Worm (Caenorhabditis elegans) whole organism, early embryonic: Measurements from ENCODE around the gene hlh-4.
A peak's percentile ranks its signal among the peaks of the same experiment; 100 is the strongest.

Experiments
- B0310.2 ChIP-seq: sonication (generic microtip); optimal IDR thresholded peaks from 2 replicates; lab custom pipeline; 2016; ENCODE audit warnings: mild to moderate bottlenecking, missing genetic modification characterization, missing compliant biosample characterization
- F13C5.2 ChIP-seq: sonication (generic microtip); optimal IDR thresholded peaks from 2 replicates; lab custom pipeline; 2017; ENCODE audit warnings: mild to moderate bottlenecking, missing genetic modification characterization, inconsistent platforms, missing compliant biosample characterization
- aly-1 ChIP-seq: sonication (generic microtip); optimal IDR thresholded peaks from 2 replicates; lab custom pipeline; 2016; ENCODE audit warnings: missing genetic modification characterization, missing compliant biosample characterization
- ama-1 ChIP-seq: fragments of 150-350 bp; optimal IDR thresholded peaks from 2 replicates; lab custom pipeline; 2014
- ceh-13 ChIP-seq: fragments of 200-800 bp; sonication (Bioruptor generic); optimal IDR thresholded peaks from 2 replicates; lab custom pipeline; 2018; ENCODE audit warnings: mild to moderate bottlenecking, missing genetic modification characterization, missing compliant biosample characterization
- ceh-36 ChIP-seq: sonication (generic microtip); optimal IDR thresholded peaks from 2 replicates; lab custom pipeline; 2016; ENCODE audit warnings: missing genetic modification characterization, inconsistent platforms, missing compliant biosample characterization
- ets-7 ChIP-seq: sonication (generic microtip); optimal IDR thresholded peaks from 2 replicates; lab custom pipeline; 2016; ENCODE audit warnings: missing genotype, missing genetic modification characterization, missing compliant biosample characterization
- flt-1 ChIP-seq: fragments of 200-800 bp; sonication (Bioruptor generic); IDR thresholded peaks from 2 replicates; pipeline ENCODE4 v1.3.6; 2022; ENCODE audit warnings: missing genetic modification characterization, missing compliant biosample characterization
- hmbx-1 ChIP-seq: sonication (generic microtip); optimal IDR thresholded peaks from 2 replicates; lab custom pipeline; 2016; ENCODE audit warnings: mild to moderate bottlenecking, missing genetic modification characterization, missing compliant biosample characterization
- hmg-4 ChIP-seq: fragments of 200-800 bp; sonication (Bioruptor generic); optimal IDR thresholded peaks from 2 replicates; lab custom pipeline; 2018; ENCODE audit warnings: mild to moderate bottlenecking, missing genetic modification characterization, missing compliant biosample characterization
- hnd-1 ChIP-seq: sonication (generic microtip); optimal IDR thresholded peaks from 2 replicates; lab custom pipeline; 2016; ENCODE audit warnings: missing genetic modification characterization, missing compliant biosample characterization
- pes-1 ChIP-seq: fragments of 200-800 bp; sonication (Bioruptor generic); IDR thresholded peaks from 2 replicates; pipeline ENCODE4 v1.3.6; 2022; ENCODE audit warnings: missing genetic modification reagents, missing genetic modification characterization, missing compliant biosample characterization
- scrt-1 ChIP-seq: fragments of 200-800 bp; sonication (Bioruptor generic); IDR thresholded peaks from 2 replicates; pipeline ENCODE4 v1.3.6; 2022; ENCODE audit warnings: missing genetic modification characterization, missing compliant biosample characterization
- sea-1 ChIP-seq: fragments of 200-800 bp; sonication (Bioruptor generic); conservative IDR thresholded peaks from 2 replicates; pipeline ENCODE4 v1.3.6; 2022; ENCODE audit warnings: missing genetic modification characterization, missing compliant biosample characterization
- tbx-11 ChIP-seq: fragments of 200-800 bp; sonication (Bioruptor generic); IDR thresholded peaks from 2 replicates; pipeline ENCODE4 v1.3.6; 2022; ENCODE audit warnings: missing genetic modification characterization, missing compliant biosample characterization
- tbx-37 ChIP-seq: fragments of 200-800 bp; sonication (Bioruptor generic); conservative IDR thresholded peaks from 2 replicates; pipeline ENCODE4 v1.3.6; 2022; ENCODE audit warnings: missing genetic modification reagents, missing genetic modification characterization, missing compliant biosample characterization
- tra-4 ChIP-seq: sonication (generic microtip); optimal IDR thresholded peaks from 2 replicates; lab custom pipeline; 2017; ENCODE audit warnings: missing genetic modification characterization, missing compliant biosample characterization

hlh-4 gene

DNA sequence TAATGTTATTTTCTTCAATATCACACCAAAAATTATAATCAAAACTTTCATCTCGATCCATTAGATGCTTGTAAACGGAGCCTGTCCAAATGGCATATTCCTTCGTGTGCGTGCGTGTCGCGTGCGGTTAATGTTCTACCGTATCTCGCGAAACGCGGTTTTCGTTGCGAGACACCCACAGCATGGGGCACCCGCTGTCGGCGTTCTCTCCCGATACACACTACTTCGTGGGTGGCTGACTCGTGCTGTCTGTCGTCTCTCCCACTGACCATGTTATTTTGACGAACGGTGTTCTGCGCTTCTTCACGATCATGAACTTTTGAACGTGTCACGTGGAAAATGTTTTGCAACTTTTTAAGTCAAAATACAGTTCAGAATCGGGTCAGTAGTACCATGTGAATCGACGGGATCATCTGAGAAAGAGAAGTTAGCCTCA lies 26.6 kb upstream of the hlh-4 start:
- TF ChIP-seq aly-1 (tag; lab: Kevin White, UChicago), result peak; percentile 40
- TF ChIP-seq scrt-1 (GFP tag; lab: Robert Waterston, UW), result peak; percentile 81
- peak; percentile 98 for TF ChIP-seq ama-1 (lab: Kevin White, UChicago)
- TF ChIP-seq hnd-1 (tag; lab: Kevin White, UChicago), result peak; percentile 26
- TF ChIP-seq tbx-11 (GFP tag; lab: Robert Waterston, UW), result peak; percentile 83
- peak; percentile 54 for TF ChIP-seq ceh-13 (GFP tag; lab: Kevin White, UChicago)
- TF ChIP-seq B0310.2 (tag; lab: Kevin White, UChicago), result peak; percentile 91
- peak; percentile 82 for TF ChIP-seq pes-1 (GFP tag; lab: Robert Waterston, UW)
- peak; percentile 96 for TF ChIP-seq F13C5.2 (tag; lab: Kevin White, UChicago)
- peak; percentile 89 for TF ChIP-seq flt-1 (GFP tag; lab: Robert Waterston, UW)
- TF ChIP-seq hmbx-1, result peak; percentile 81
- peak; percentile 96 for TF ChIP-seq sea-1
- peak; percentile 89 for TF ChIP-seq hmg-4
- TF ChIP-seq tra-4 (tag; lab: Kevin White, UChicago), result peak; percentile 97
- peak; percentile 87 for TF ChIP-seq ceh-36 (tag; lab: Kevin White, UChicago)
- TF ChIP-seq ets-7 (tag; lab: Kevin White, UChicago), result no peak
- peak; percentile 80; the same call in 1 of the 2 replicates for TF ChIP-seq tbx-37 (GFP tag; lab: Robert Waterston, UW)

DNA sequence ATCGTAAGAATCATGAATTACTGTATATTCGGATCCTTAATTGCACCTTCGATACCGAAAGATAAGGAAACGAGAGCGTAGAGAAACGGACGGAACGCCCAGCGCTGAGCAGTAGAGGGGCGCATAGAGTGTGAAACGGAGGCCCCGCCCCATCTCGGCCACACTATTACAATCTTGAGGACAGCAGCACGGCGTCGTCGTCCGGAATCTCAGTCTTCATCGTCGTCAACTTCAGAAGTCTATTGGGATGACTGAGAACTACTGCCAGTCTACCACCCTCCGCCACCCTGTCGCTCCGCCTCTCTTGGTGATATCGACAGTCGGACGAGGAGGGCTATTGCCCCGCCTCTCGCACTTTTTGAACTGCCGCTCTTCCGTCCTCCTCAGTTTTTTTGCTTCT lies 25.9 kb upstream of the hlh-4 start:
- 0 out of 2 replicates have a peak, but pooled peaks have one; percentile 36 for TF ChIP-seq sea-1
- TF ChIP-seq hmg-4, result no peak

DNA sequence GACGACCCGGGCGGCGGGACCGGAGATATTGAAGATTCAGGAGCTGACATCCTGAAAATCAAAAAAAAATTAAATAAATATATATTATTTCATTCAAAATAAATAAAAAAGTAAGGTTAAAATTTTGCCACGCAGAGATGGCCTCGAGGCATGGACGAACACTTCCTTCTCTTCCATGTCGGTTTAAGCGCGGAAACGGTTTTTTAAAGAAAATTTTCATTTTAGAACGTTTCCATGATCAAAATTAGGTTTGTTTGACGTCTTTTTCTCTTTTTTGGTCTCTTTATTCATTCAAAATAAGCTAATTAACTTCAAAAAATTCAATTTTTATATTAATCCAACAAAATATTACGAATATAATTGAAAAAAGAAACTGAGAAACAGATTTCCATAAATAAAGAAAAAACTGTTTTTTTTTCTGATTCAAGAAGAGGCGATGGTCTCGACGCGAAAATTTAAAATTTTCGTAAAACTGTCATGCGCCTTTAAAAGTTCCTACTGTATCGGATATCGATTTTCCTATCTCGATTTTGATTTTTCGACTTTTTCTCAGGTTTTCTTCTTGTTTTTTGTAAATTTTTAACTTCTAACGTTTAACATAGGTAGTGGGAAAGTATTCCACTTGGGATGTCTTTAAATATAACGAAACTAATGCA lies 23.4 kb upstream of the hlh-4 start, which contains the start of gene gcc-2:
Gene gcc-2, minus strand, starts transcription at position 51 of the 656 bp plus-strand sequence.
- TF ChIP-seq tra-4 (tag; lab: Kevin White, UChicago) (no peak), pes-1 (GFP tag; lab: Robert Waterston, UW) (no peak), tbx-37 (GFP tag; lab: Robert Waterston, UW) (no peak), flt-1 (GFP tag; lab: Robert Waterston, UW) (no peak), hmg-4 (no peak), aly-1 (tag; lab: Kevin White, UChicago) (no peak), ets-7 (tag; lab: Kevin White, UChicago) (no peak), hnd-1 (tag; lab: Kevin White, UChicago) (no peak), B0310.2 (tag; lab: Kevin White, UChicago) (no peak), scrt-1 (GFP tag; lab: Robert Waterston, UW) (no peak), ama-1 (lab: Kevin White, UChicago) (no peak), F13C5.2 (tag; lab: Kevin White, UChicago) (no peak), tbx-11 (GFP tag; lab: Robert Waterston, UW) (no peak), hmbx-1 (no peak), sea-1 (no peak), ceh-36 (tag; lab: Kevin White, UChicago) (no peak), ceh-13 (GFP tag; lab: Kevin White, UChicago) (no peak)

DNA sequence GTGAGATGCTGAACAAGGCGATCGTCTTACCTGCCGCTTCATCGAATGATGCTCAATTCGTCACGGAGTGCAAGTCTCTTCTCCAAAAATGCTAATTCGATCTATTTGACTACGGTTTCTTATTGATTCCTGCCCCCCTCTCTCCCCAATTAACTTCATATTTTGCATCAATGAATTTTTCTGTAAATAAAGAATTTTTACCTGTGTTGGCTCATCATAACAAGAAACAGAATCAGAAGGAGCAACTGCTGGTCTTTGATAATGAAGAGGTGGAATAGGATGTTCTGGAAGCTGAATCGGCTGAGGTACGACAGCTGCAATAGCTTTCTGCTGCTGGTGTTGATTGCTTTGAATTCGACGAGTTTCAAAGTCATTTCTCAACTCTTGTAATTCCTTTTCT lies 21.3 kb upstream of the hlh-4 start:
- no peak for TF ChIP-seq tbx-11 (GFP tag; lab: Robert Waterston, UW)
- no peak for TF ChIP-seq scrt-1 (GFP tag; lab: Robert Waterston, UW)

DNA sequence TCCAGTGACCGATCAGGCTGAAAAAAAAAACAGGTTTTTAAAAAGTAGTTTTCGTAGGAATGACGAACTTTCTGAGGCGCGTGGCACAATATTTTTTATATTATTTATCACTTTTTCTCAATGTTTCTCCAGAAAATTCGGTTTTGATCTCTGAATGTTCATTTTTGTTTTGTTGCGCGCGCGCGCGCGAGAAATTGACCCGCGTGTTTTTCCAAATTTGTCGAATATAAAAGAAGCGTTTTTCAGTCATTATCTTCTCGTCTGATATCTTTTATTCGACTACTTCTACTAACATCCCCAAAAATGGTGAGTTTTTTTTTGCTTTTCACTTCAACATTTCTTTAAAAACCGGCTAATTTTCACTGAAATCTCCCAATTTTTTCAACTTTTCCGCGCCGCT lies 20.0 kb upstream of the hlh-4 start, which contains the start of gene rmd-1:
Gene rmd-1, plus strand, starts transcription at position 247 of the 400 bp plus-strand sequence.
- TF ChIP-seq hmbx-1 (no peak), aly-1 (tag; lab: Kevin White, UChicago) (no peak), ama-1 (lab: Kevin White, UChicago) (no peak), ceh-13 (GFP tag; lab: Kevin White, UChicago) (no peak), hnd-1 (tag; lab: Kevin White, UChicago) (no peak), sea-1 (no peak), tbx-11 (GFP tag; lab: Robert Waterston, UW) (no peak), ets-7 (tag; lab: Kevin White, UChicago) (no peak), tra-4 (tag; lab: Kevin White, UChicago) (no peak), tbx-37 (GFP tag; lab: Robert Waterston, UW) (no peak), ceh-36 (tag; lab: Kevin White, UChicago) (no peak)

DNA sequence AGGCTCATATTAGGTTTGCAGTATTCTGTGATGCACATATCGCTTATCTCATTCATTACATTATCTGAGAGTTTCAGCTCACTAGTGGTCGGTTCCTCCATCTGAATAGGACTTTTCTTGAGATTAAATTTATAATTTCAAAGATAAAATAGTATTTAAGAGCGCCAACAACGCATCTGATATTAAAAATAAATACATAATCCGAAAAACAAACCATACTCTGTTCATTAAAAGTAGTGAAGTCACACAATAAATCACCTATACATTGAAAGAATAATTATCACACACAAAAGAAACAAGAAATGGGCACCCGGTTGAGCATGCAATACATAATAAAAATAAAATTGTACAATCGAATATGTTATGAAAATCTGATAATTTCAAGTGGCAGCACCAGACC lies 18.6 kb upstream of the hlh-4 start, which contains the start of gene vps-53:
Gene vps-53, minus strand, starts transcription at position 101 of the 400 bp plus-strand sequence.
- TF ChIP-seq scrt-1 (GFP tag; lab: Robert Waterston, UW) (no peak), sea-1 (no peak), ama-1 (lab: Kevin White, UChicago) (no peak), ceh-13 (GFP tag; lab: Kevin White, UChicago) (no peak), F13C5.2 (tag; lab: Kevin White, UChicago) (no peak), tbx-37 (GFP tag; lab: Robert Waterston, UW) (no peak), hmg-4 (no peak), hmbx-1 (no peak), tbx-11 (GFP tag; lab: Robert Waterston, UW) (no peak), B0310.2 (tag; lab: Kevin White, UChicago) (no peak), ets-7 (tag; lab: Kevin White, UChicago) (no peak), ceh-36 (tag; lab: Kevin White, UChicago) (no peak), flt-1 (GFP tag; lab: Robert Waterston, UW) (no peak), tra-4 (tag; lab: Kevin White, UChicago) (no peak)

DNA sequence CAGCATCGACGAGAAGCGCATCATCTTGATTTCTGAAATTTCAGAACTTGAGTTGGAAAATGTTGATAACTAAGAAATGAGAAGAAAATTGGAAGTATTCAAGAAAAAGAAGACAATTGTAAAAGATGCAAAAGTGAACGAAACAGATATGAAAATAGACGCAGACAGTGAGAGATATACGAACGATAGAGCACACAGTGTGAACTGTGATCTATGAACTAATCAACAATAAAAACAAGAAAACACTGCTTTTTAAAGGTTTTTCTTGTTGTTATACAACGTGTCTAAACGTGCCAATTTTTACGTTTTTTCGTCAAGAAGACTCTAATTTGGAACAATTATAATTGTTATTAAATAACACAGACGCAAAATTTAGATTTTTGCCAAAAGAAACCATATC lies 14.0 kb upstream of the hlh-4 start, which contains the start of gene ech-6:
Gene ech-6, minus strand, starts transcription at position 32 of the 400 bp plus-strand sequence.
- TF ChIP-seq hnd-1 (tag; lab: Kevin White, UChicago), result no peak
- no peak for TF ChIP-seq ets-7 (tag; lab: Kevin White, UChicago)
- TF ChIP-seq pes-1 (GFP tag; lab: Robert Waterston, UW), result no peak
- TF ChIP-seq ceh-13 (GFP tag; lab: Kevin White, UChicago), result no peak
- no peak for TF ChIP-seq B0310.2 (tag; lab: Kevin White, UChicago)
- TF ChIP-seq sea-1, result no peak
- TF ChIP-seq ama-1 (lab: Kevin White, UChicago), result no peak
- TF ChIP-seq flt-1 (GFP tag; lab: Robert Waterston, UW), result no peak
- no peak for TF ChIP-seq scrt-1 (GFP tag; lab: Robert Waterston, UW)
